Fruit fly (Drosophila melanogaster) whole organism, embryonic: Measurements from ENCODE around the gene Rtc1.
A peak's percentile ranks its signal among the peaks of the same experiment; 100 is the strongest.

Source experiments
- Adf1 ChIP-seq: fragments of 200-800 bp; sonication (Bioruptor generic); IDR thresholded peaks from 2 replicates; pipeline ENCODE4 v1.3.6; 2022; ENCODE audit warnings: missing biosample characterization, missing genetic modification characterization
- Bdp1 ChIP-seq: fragments of 200-800 bp; sonication (Bioruptor generic); optimal IDR thresholded peaks from 3 replicates; lab custom pipeline; 2016; ENCODE audit warnings: missing biosample characterization, missing genetic modification characterization
- CG12155 ChIP-seq: fragments of 200-800 bp; sonication (Bioruptor generic); optimal IDR thresholded peaks from 3 replicates; lab custom pipeline; 2016; ENCODE audit warnings: missing biosample characterization, missing genetic modification characterization
- CG13287 ChIP-seq: fragments of 200-800 bp; sonication (Bioruptor generic); IDR thresholded peaks from 2 replicates; pipeline ENCODE4 v1.3.6; 2022; ENCODE audit warnings: missing biosample characterization, missing genetic modification characterization; ENCODE audit not compliant: partially characterized antibody
- CG13624 ChIP-seq: fragments of 200-800 bp; sonication (Bioruptor generic); optimal IDR thresholded peaks from 2 replicates; lab custom pipeline; 2016; ENCODE audit warnings: missing biosample characterization, missing genetic modification characterization
- CG15011 ChIP-seq: fragments of 200-800 bp; sonication (Bioruptor generic); optimal IDR thresholded peaks from 3 replicates; lab custom pipeline; 2018; ENCODE audit warnings: missing biosample characterization, mild to moderate bottlenecking, missing genetic modification characterization
- CG15269 ChIP-seq: fragments of 200-800 bp; sonication (Bioruptor generic); optimal IDR thresholded peaks from 2 replicates; lab custom pipeline; 2018; ENCODE audit warnings: missing biosample characterization, mild to moderate bottlenecking, missing genetic modification characterization, moderate library complexity
- CG15601 ChIP-seq: fragments of 200-800 bp; sonication (Bioruptor generic); optimal IDR thresholded peaks from 3 replicates; lab custom pipeline; 2019; ENCODE audit warnings: missing biosample characterization, mild to moderate bottlenecking, missing genetic modification characterization, moderate library complexity
- CG1602 ChIP-seq: fragments of 200-800 bp; sonication (Bioruptor generic); optimal IDR thresholded peaks from 3 replicates; lab custom pipeline; 2016; ENCODE audit warnings: missing biosample characterization, missing genetic modification characterization
- CG18476 ChIP-seq: fragments of 200-800 bp; sonication (Bioruptor generic); optimal IDR thresholded peaks from 2 replicates; lab custom pipeline; 2016; ENCODE audit warnings: missing biosample characterization, mild to moderate bottlenecking, missing genetic modification characterization
- CG2199 ChIP-seq: fragments of 200-800 bp; sonication (Bioruptor generic); IDR thresholded peaks from 3 replicates; pipeline ENCODE4 v1.3.6; 2022; ENCODE audit warnings: missing biosample characterization, missing genetic modification characterization
- CG3065 ChIP-seq: fragments of 200-800 bp; sonication (Bioruptor generic); optimal IDR thresholded peaks from 2 replicates; lab custom pipeline; 2016; ENCODE audit warnings: missing biosample characterization, missing genetic modification characterization
- CG32767 ChIP-seq: fragments of 200-800 bp; sonication (Bioruptor generic); IDR thresholded peaks from 2 replicates; pipeline ENCODE4 v1.3.6; 2022; ENCODE audit warnings: missing biosample characterization, missing genetic modification characterization
- CG34376 ChIP-seq: fragments of 200-800 bp; sonication (Bioruptor generic); optimal IDR thresholded peaks from 2 replicates; lab custom pipeline; 2018; ENCODE audit warnings: missing biosample characterization, mild to moderate bottlenecking, missing genetic modification characterization
- CG3838 ChIP-seq: fragments of 200-800 bp; sonication (Bioruptor generic); optimal IDR thresholded peaks from 3 replicates; lab custom pipeline; 2016; ENCODE audit warnings: missing biosample characterization, missing genetic modification characterization
- CG7357 ChIP-seq: fragments of 200-800 bp; sonication (Bioruptor generic); IDR thresholded peaks from 3 replicates; pipeline ENCODE4 v1.3.6; 2022; ENCODE audit warnings: missing biosample characterization, missing genetic modification characterization
- Dek ChIP-seq: fragments of 200-800 bp; sonication (Bioruptor generic); optimal IDR thresholded peaks from 3 replicates; lab custom pipeline; 2019; ENCODE audit warnings: missing biosample characterization, mild to moderate bottlenecking, missing genetic modification characterization, moderate library complexity
- Eip74EF ChIP-seq, 2 experiments: fragments of 200-800 bp in 1 of 2; fragments of >200 bp in 1 of 2; sonication (Bioruptor generic) in 1 of 2; optimal IDR thresholded peaks; 2 replicates each; lab custom pipeline; 2017 to 2019; ENCODE audit warnings: missing biosample characterization in 2 of 2, missing genetic modification characterization in 2 of 2, mild to moderate bottlenecking in 1 of 2, moderate library complexity in 1 of 2
- GATAe ChIP-seq: fragments of 200-800 bp; sonication (Bioruptor generic); conservative IDR thresholded peaks from 2 replicates; pipeline ENCODE4 v1.3.6; 2022; ENCODE audit warnings: missing biosample characterization, missing genetic modification characterization
- Hr39 ChIP-seq: fragments of >200 bp; optimal IDR thresholded peaks from 2 replicates; lab custom pipeline; 2017
- NfI ChIP-seq: fragments of 200-800 bp; sonication (Bioruptor generic); optimal IDR thresholded peaks from 3 replicates; lab custom pipeline; 2018; ENCODE audit warnings: missing biosample characterization, mild to moderate bottlenecking, missing genetic modification characterization, moderate library complexity
- Poxn ChIP-seq: fragments of 200-800 bp; sonication (Bioruptor generic); IDR thresholded peaks from 2 replicates; pipeline ENCODE4 v1.3.6; 2022; ENCODE audit warnings: missing biosample characterization, missing genetic modification characterization
- Sox100B ChIP-seq: fragments of 200-800 bp; sonication (Bioruptor generic); optimal IDR thresholded peaks from 3 replicates; lab custom pipeline; 2018; ENCODE audit warnings: missing biosample characterization, mild to moderate bottlenecking, missing genetic modification characterization
- TFAM ChIP-seq: fragments of 200-800 bp; sonication (Bioruptor generic); optimal IDR thresholded peaks from 2 replicates; lab custom pipeline; 2017; ENCODE audit warnings: missing biosample characterization, missing genetic modification characterization, inconsistent platforms
- Xrp1 ChIP-seq: fragments of 200-800 bp; sonication (Bioruptor generic); IDR thresholded peaks from 2 replicates; pipeline ENCODE4 v1.3.6; 2022; ENCODE audit warnings: missing biosample characterization, missing genetic modification characterization
- ato ChIP-seq: fragments of 200-800 bp; sonication (Bioruptor generic); IDR thresholded peaks from 2 replicates; pipeline ENCODE4 v1.3.6; 2022; ENCODE audit warnings: missing biosample characterization, missing genetic modification characterization; ENCODE audit not compliant: partially characterized antibody
- bigmax ChIP-seq: fragments of 200-800 bp; sonication (Bioruptor generic); optimal IDR thresholded peaks from 2 replicates; lab custom pipeline; 2018; ENCODE audit warnings: missing biosample characterization, mild to moderate bottlenecking, missing genetic modification characterization
- btn ChIP-seq: fragments of 200-800 bp; sonication (Bioruptor generic); optimal IDR thresholded peaks from 2 replicates; lab custom pipeline; 2016; ENCODE audit warnings: missing biosample characterization, missing genetic modification characterization
- cg ChIP-seq: fragments of 200-800 bp; sonication (Bioruptor generic); optimal IDR thresholded peaks from 3 replicates; lab custom pipeline; 2019; ENCODE audit warnings: missing biosample characterization, mild to moderate bottlenecking, missing genetic modification characterization, moderate library complexity
- croc ChIP-seq: fragments of 200-800 bp; sonication (Bioruptor generic); conservative IDR thresholded peaks from 3 replicates; pipeline ENCODE4 v1.3.6; 2022; ENCODE audit warnings: missing biosample characterization, missing genetic modification characterization
- crol ChIP-seq: fragments of 200-800 bp; sonication (Bioruptor generic); IDR thresholded peaks from 2 replicates; pipeline ENCODE4 v1.3.6; 2022; ENCODE audit warnings: missing biosample characterization, missing genetic modification characterization
- crp ChIP-seq, 2 experiments: fragments of 200-800 bp; sonication (Bioruptor generic); optimal IDR thresholded peaks; 2 replicates in 1 of 2; 3 replicates in 1 of 2; lab custom pipeline; 2017; ENCODE audit warnings: missing biosample characterization in 2 of 2, missing genetic modification characterization in 2 of 2, mild to moderate bottlenecking in 1 of 2, moderate library complexity in 1 of 2
- disco-r ChIP-seq: fragments of 200-800 bp; sonication (Bioruptor generic); optimal IDR thresholded peaks from 2 replicates; lab custom pipeline; 2016; ENCODE audit warnings: missing biosample characterization, missing genetic modification characterization
- ftz-f1 ChIP-seq: fragments of 200-800 bp; sonication (Bioruptor generic); optimal IDR thresholded peaks from 2 replicates; lab custom pipeline; 2016; ENCODE audit warnings: missing biosample characterization, missing genetic modification characterization
- gsb-n ChIP-seq: fragments of 200-800 bp; sonication (Bioruptor generic); optimal IDR thresholded peaks from 3 replicates; lab custom pipeline; 2018; ENCODE audit warnings: missing biosample characterization, mild to moderate bottlenecking, missing genetic modification characterization
- ham ChIP-seq: fragments of 200-800 bp; sonication (Bioruptor generic); IDR thresholded peaks from 2 replicates; pipeline ENCODE4 v1.3.6; 2022; ENCODE audit warnings: missing biosample characterization, missing genetic modification characterization
- her ChIP-seq: fragments of 200-800 bp; sonication (Bioruptor generic); optimal IDR thresholded peaks from 2 replicates; lab custom pipeline; 2016; ENCODE audit warnings: missing biosample characterization, missing genetic modification characterization
- lab ChIP-seq: fragments of 200-800 bp; sonication (Bioruptor generic); optimal IDR thresholded peaks from 3 replicates; lab custom pipeline; 2017; ENCODE audit warnings: missing biosample characterization, missing genetic modification characterization, mild to moderate bottlenecking, moderate library complexity, missing genetic modification reagents
- lilli ChIP-seq: fragments of 200-800 bp; sonication (Bioruptor generic); optimal IDR thresholded peaks from 3 replicates; lab custom pipeline; 2016; ENCODE audit warnings: missing biosample characterization, missing genetic modification characterization
- lola ChIP-seq, 3 experiments: fragments of >200 bp in 2 of 3; fragments of 200-800 bp in 1 of 3; sonication (Bioruptor generic) in 1 of 3; optimal IDR thresholded peaks; 2 replicates each; lab custom pipeline; 2017 to 2019; ENCODE audit warnings: missing biosample characterization in 3 of 3, missing genetic modification characterization in 3 of 3, mild to moderate bottlenecking in 1 of 3, moderate library complexity in 1 of 3
- onecut ChIP-seq: fragments of 200-800 bp; sonication (Bioruptor generic); IDR thresholded peaks from 2 replicates; pipeline ENCODE4 v1.3.6; 2022; ENCODE audit warnings: missing biosample characterization, missing genetic modification characterization
- otp ChIP-seq: fragments of 200-800 bp; sonication (Bioruptor generic); IDR thresholded peaks from 3 replicates; pipeline ENCODE4, ENCODE4 v1.3.6; 2022; ENCODE audit warnings: missing biosample characterization, missing genetic modification characterization
- psq ChIP-seq: fragments of 200-800 bp; sonication (Bioruptor generic); optimal IDR thresholded peaks from 2 replicates; lab custom pipeline; 2017; ENCODE audit warnings: missing biosample characterization, missing genetic modification characterization
- row ChIP-seq: fragments of 200-800 bp; sonication (Bioruptor generic); IDR thresholded peaks from 3 replicates; pipeline ENCODE4 v1.3.6; 2022; ENCODE audit warnings: missing biosample characterization, missing genetic modification characterization
- sens ChIP-seq: fragments of 200-800 bp; sonication (Bioruptor generic); peaks from one replicate; lab custom pipeline; 2016; ENCODE audit warnings: missing biosample characterization, missing genetic modification characterization
- sens-2 ChIP-seq: fragments of 200-800 bp; sonication (Bioruptor generic); IDR thresholded peaks from 2 replicates; pipeline ENCODE4 v1.3.6; 2022; ENCODE audit warnings: missing biosample characterization, missing genetic modification characterization
- sr ChIP-seq: fragments of 200-800 bp; sonication (Bioruptor generic); IDR thresholded peaks from 3 replicates; pipeline ENCODE4 v1.3.6; 2022; ENCODE audit warnings: missing biosample characterization, missing genetic modification characterization
- stc ChIP-seq: fragments of 200-800 bp; sonication (Bioruptor generic); IDR thresholded peaks from 2 replicates; pipeline ENCODE4 v1.3.6; 2022; ENCODE audit warnings: missing biosample characterization, missing genetic modification characterization
- vfl ChIP-seq: fragments of 200-800 bp; sonication (Bioruptor generic); optimal IDR thresholded peaks from 2 replicates; lab custom pipeline; 2016; ENCODE audit warnings: missing biosample characterization, missing genetic modification characterization
- wek ChIP-seq: fragments of 200-800 bp; sonication (Bioruptor generic); optimal IDR thresholded peaks from 3 replicates; lab custom pipeline; 2018; ENCODE audit warnings: missing biosample characterization, mild to moderate bottlenecking, missing genetic modification characterization, moderate library complexity
- z ChIP-seq: fragments of 200-800 bp; sonication (Bioruptor generic); IDR thresholded peaks from 3 replicates; pipeline ENCODE4 v1.3.6; 2022; ENCODE audit warnings: missing biosample characterization, missing genetic modification characterization

Rtc1 gene

dm6 chrX:13739411-13739888 is 17.5 kb upstream of the Rtc1 start, which contains the start of gene CG11151:
Gene CG11151 (plus strand): TSS chrX:13739744.
- peak; percentile 80 for TF ChIP-seq CG3065 (GFP tag; lab: Kevin White, UChicago)
- TF ChIP-seq CG1602 (GFP tag; lab: Kevin White, UChicago), result peak; percentile 96
- TF ChIP-seq Eip74EF (GFP tag; optimal IDR thresholded peaks at IDR 0.05; lab: Kevin White, UChicago), result peak in 1 of 2 experiments; percentile 93
- peak; percentile 82 for TF ChIP-seq CG7357
- peak; percentile 94 for TF ChIP-seq stc (GFP tag; lab: Robert Waterston, UW)
- peak; percentile 83 for TF ChIP-seq psq (GFP tag; lab: Kevin White, UChicago)
- peak; percentile 94 for TF ChIP-seq Sox100B (GFP tag; lab: Kevin White, UChicago)
- peak; percentile 92 for TF ChIP-seq Bdp1 (GFP tag; lab: Kevin White, UChicago)
- peak; percentile 98 for TF ChIP-seq lab (GFP tag; lab: Kevin White, UChicago)
- peak; percentile 99 for TF ChIP-seq sens (GFP tag; lab: Kevin White, UChicago)
- TF ChIP-seq disco-r (GFP tag; lab: Kevin White, UChicago), result peak; percentile 96
- TF ChIP-seq CG15011, result peak; percentile 93
- peak; percentile 81 for TF ChIP-seq TFAM (GFP tag; lab: Kevin White, UChicago)
- peak; percentile 91 for TF ChIP-seq CG3838 (GFP tag; lab: Kevin White, UChicago)
- peak; percentile 94 for TF ChIP-seq otp (GFP tag; lab: Robert Waterston, UW)
- TF ChIP-seq CG15269 (tag; lab: Kevin White, UChicago), result peak; percentile 98
- TF ChIP-seq CG13624 (GFP tag; lab: Kevin White, UChicago), result peak; percentile 95
- TF ChIP-seq CG15601 (tag; lab: Kevin White, UChicago), result peak; percentile 95
- no peak for TF ChIP-seq ftz-f1 (GFP tag; lab: Kevin White, UChicago)
- TF ChIP-seq CG32767, result peak; percentile 95
- peak; percentile 47; the same call in 1 of the 3 replicates for TF ChIP-seq z (GFP tag; lab: Robert Waterston, UW)
- TF ChIP-seq her (GFP tag; lab: Kevin White, UChicago), result peak; percentile 95
- TF ChIP-seq vfl (GFP tag; lab: Kevin White, UChicago), result peak; percentile 95
- TF ChIP-seq CG12155 (GFP tag; lab: Kevin White, UChicago), result peak; percentile 93
- TF ChIP-seq CG2199 (GFP tag; lab: Robert Waterston, UW), result peak; percentile 96
- TF ChIP-seq sens-2 (GFP tag; lab: Robert Waterston, UW), result peak; percentile 87
- peak; percentile 92 for TF ChIP-seq onecut (GFP tag; lab: Robert Waterston, UW)
- peak; percentile 98 for TF ChIP-seq gsb-n (tag; lab: Kevin White, UChicago)
- peak; percentile 70 for TF ChIP-seq CG13287 (GFP tag; lab: Robert Waterston, UW)
- peak; percentile 46 for TF ChIP-seq bigmax (GFP tag; lab: Kevin White, UChicago)
- peak; percentile 98 for TF ChIP-seq row (GFP tag; lab: Robert Waterston, UW)
- peak; percentile 44; the same call in 1 of the 2 replicates for TF ChIP-seq crol (GFP tag; lab: Robert Waterston, UW)
- peak; percentile 86 for TF ChIP-seq Poxn
- TF ChIP-seq Adf1 (GFP tag; lab: Robert Waterston, UW), result peak; percentile 76
- TF ChIP-seq Xrp1 (GFP tag; lab: Robert Waterston, UW), result peak; percentile 97
- TF ChIP-seq cg (GFP tag; lab: Kevin White, UChicago), result no peak
- peak; percentile 94 for TF ChIP-seq Dek (tag; lab: Kevin White, UChicago)
- TF ChIP-seq NfI (GFP tag; lab: Kevin White, UChicago), result peak; percentile 96
- peak; percentile 98 for TF ChIP-seq lilli (GFP tag; lab: Kevin White, UChicago)
- peak; percentile 61; the same call in 1 of the 3 replicates for TF ChIP-seq sr (GFP tag; lab: Robert Waterston, UW)
- peak; percentile 90 for TF ChIP-seq croc
- peak; percentile 76; the same call in 1 of the 2 replicates for TF ChIP-seq ham (GFP tag; lab: Robert Waterston, UW)
- peak; percentile 76 for TF ChIP-seq GATAe (GFP tag; lab: Robert Waterston, UW)
- TF ChIP-seq CG18476 (GFP tag; lab: Kevin White, UChicago), result peak; percentile 95
- TF ChIP-seq btn (GFP tag; lab: Kevin White, UChicago), result peak; percentile 95
- TF ChIP-seq crp (GFP tag; optimal IDR thresholded peaks at IDR 0.05; lab: Kevin White, UChicago), result peak; percentile 13 to 85
- peak; percentile 97 for TF ChIP-seq CG34376 (GFP tag; lab: Kevin White, UChicago)
- no peak for TF ChIP-seq ato
- peak in 1 of 3 experiments; percentile 94 for TF ChIP-seq lola (GFP tag; optimal IDR thresholded peaks at IDR 0.05; lab: Kevin White, UChicago)
- TF ChIP-seq Hr39, result no peak
- peak; percentile 92 for TF ChIP-seq wek (GFP tag; lab: Kevin White, UChicago)
